Fruit fly (Drosophila melanogaster): ENCODE measurements around the gene CG13309.

DNA sequence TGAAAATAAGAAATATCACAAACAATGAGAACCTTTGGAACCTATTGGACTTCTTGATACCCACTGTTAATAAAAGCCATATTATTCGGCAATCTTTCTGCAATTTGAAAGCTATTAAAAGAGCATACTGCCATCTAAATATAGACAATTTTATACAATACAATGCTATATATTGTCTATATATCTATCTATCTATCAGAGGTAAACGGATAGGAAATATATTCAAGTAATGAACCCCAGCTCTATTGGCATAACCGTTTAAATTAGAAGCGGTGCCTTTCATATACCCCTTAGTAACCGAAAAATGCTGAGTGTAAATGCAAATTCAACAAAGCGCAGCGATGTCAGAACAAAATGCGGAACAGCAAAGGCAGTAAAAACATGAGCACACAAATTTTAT, 46.4 kb upstream of the CG13309 start:
- TF ChIP-seq h (optimal IDR thresholded peaks at IDR 0.05) (no peak), insv (optimal IDR thresholded peaks at IDR 0.05) (no peak), ttk (optimal IDR thresholded peaks at IDR 0.05) (no peak), Sin3A (optimal IDR thresholded peaks at IDR 0.05) (no peak), Myc (optimal IDR thresholded peaks at IDR 0.05) (no peak)

Data from Kc167 (cell line).